Worm (Caenorhabditis elegans) whole organism, midembryonic: ENCODE measurements around the gene F43E2.11.
"Not testable (repeated sequence)": the region's sequence is repeated elsewhere in the genome, so short reads cannot be mapped to it uniquely, and the experiment has no call there.

Experiments used
- T22C8.4 ChIP-seq: fragments of 200-800 bp; sonication (Bioruptor generic); IDR thresholded peaks from 2 replicates; pipeline ENCODE4 v1.3.6; 2022; ENCODE audit warnings: missing genetic modification characterization, missing compliant biosample characterization
- cog-1 ChIP-seq: sonication (generic microtip); optimal IDR thresholded peaks from 2 replicates; lab custom pipeline; 2016; ENCODE audit warnings: missing genetic modification characterization, missing compliant biosample characterization
- flt-1 ChIP-seq: fragments of 200-800 bp; sonication (Bioruptor generic); IDR thresholded peaks from 2 replicates; pipeline ENCODE4 v1.3.6; 2022; ENCODE audit warnings: missing genetic modification characterization, missing compliant biosample characterization
- klf-2 ChIP-seq: fragments of 200-800 bp; sonication (Bioruptor generic); conservative IDR thresholded peaks from 2 replicates; pipeline ENCODE4 v1.3.6; 2022; ENCODE audit warnings: missing genetic modification reagents, missing genetic modification characterization, missing compliant biosample characterization
- med-1 ChIP-seq: sonication (generic microtip); optimal IDR thresholded peaks from 2 replicates; lab custom pipeline; 2017; ENCODE audit warnings: missing genetic modification characterization, mild to moderate bottlenecking, missing compliant biosample characterization, antibody characterized with exemption, missing genetic modification reagents; ENCODE audit not compliant: insufficient read depth
- ref-1 ChIP-seq: fragments of 200-800 bp; sonication (Bioruptor generic); conservative IDR thresholded peaks from 2 replicates; pipeline ENCODE4 v1.3.6; 2022; ENCODE audit warnings: missing genetic modification reagents, missing genetic modification characterization, missing compliant biosample characterization
- tab-1 ChIP-seq: fragments of 200-800 bp; sonication (Bioruptor generic); IDR thresholded peaks from 2 replicates; pipeline ENCODE4 v1.3.6; 2022; ENCODE audit warnings: missing genetic modification characterization, missing compliant biosample characterization
- ztf-23 ChIP-seq: fragments of 200-800 bp; sonication (Bioruptor generic); IDR thresholded peaks from 2 replicates; pipeline ENCODE4 v1.3.6; 2022; ENCODE audit warnings: missing genetic modification reagents, missing genetic modification characterization, missing compliant biosample characterization
- ztf-29 ChIP-seq: fragments of 200-800 bp; sonication (Bioruptor generic); IDR thresholded peaks from 2 replicates; pipeline ENCODE4 v1.3.6; 2022; ENCODE audit warnings: missing genetic modification reagents, missing genetic modification characterization, missing compliant biosample characterization

The F43E2.11 gene

ce11 chrII:7370195-7370594 lies at the start of gene F43E2.11:
F43E2.11 (minus strand) TSS chrII:7370295.
- TF ChIP-seq flt-1; ztf-23 (GFP tag; lab: Robert Waterston, UW); T22C8.4: not testable (repeated sequence)

- TF ChIP-seq ztf-23 (GFP tag; lab: Robert Waterston, UW) = no peak
- TF ChIP-seq ztf-29 (GFP tag; lab: Robert Waterston, UW) = no peak
- TF ChIP-seq cog-1 (tag; lab: Kevin White, UChicago) = no peak
- TF ChIP-seq klf-2 = no peak
- no peak for TF ChIP-seq tab-1 (GFP tag; lab: Robert Waterston, UW)
- no peak for TF ChIP-seq flt-1
- no peak for TF ChIP-seq T22C8.4
- TF ChIP-seq med-1 = no peak
- TF ChIP-seq ref-1 (GFP tag; lab: Robert Waterston, UW) = no peak
Measured at ce11 chrII:7419563-7419962, 49.5 kb upstream of the F43E2.11 start.

ce11 chrII:7413764-7414163 lies 43.7 kb upstream of the F43E2.11 start:
- TF ChIP-seq flt-1 = no peak

ce11 chrII:7413275-7413674 lies 43.2 kb upstream of the F43E2.11 start:
- TF ChIP-seq T22C8.4 (no peak), klf-2 (no peak)

ce11 chrII:7411930-7412329 lies 41.8 kb upstream of the F43E2.11 start, which contains the start of gene K02A2.5:
K02A2.5 (minus strand) TSS chrII:7412030.
- no peak for TF ChIP-seq tab-1 (GFP tag; lab: Robert Waterston, UW)

- TF ChIP-seq klf-2 (no peak), ref-1 (GFP tag; lab: Robert Waterston, UW) (no peak)
Measured at ce11 chrII:7408192-7408591, 38.1 kb upstream of the F43E2.11 start, which contains the start of gene srd-55. srd-55 (plus strand) TSS chrII:7408492.

ce11 chrII:7406438-7406837 lies 36.3 kb upstream of the F43E2.11 start:
- TF ChIP-seq tab-1 (GFP tag; lab: Robert Waterston, UW) = no peak
- TF ChIP-seq T22C8.4 = no peak
- no peak for TF ChIP-seq ztf-29 (GFP tag; lab: Robert Waterston, UW)
- TF ChIP-seq flt-1 = no peak
- no peak for TF ChIP-seq klf-2
- TF ChIP-seq cog-1 (tag; lab: Kevin White, UChicago) = no peak
- no peak for TF ChIP-seq ztf-23 (GFP tag; lab: Robert Waterston, UW)
- TF ChIP-seq med-1 = no peak
- no peak for TF ChIP-seq ref-1 (GFP tag; lab: Robert Waterston, UW)

ce11 chrII:7405262-7405661 lies 35.2 kb upstream of the F43E2.11 start:
- TF ChIP-seq flt-1 (no peak), T22C8.4 (no peak), ztf-29 (GFP tag; lab: Robert Waterston, UW) (no peak), cog-1 (tag; lab: Kevin White, UChicago) (no peak), ref-1 (GFP tag; lab: Robert Waterston, UW) (no peak), ztf-23 (GFP tag; lab: Robert Waterston, UW) (no peak), klf-2 (no peak), med-1 (no peak), tab-1 (GFP tag; lab: Robert Waterston, UW) (no peak)

- no peak for TF ChIP-seq ztf-29 (GFP tag; lab: Robert Waterston, UW)
- no peak for TF ChIP-seq ztf-23 (GFP tag; lab: Robert Waterston, UW)
- TF ChIP-seq tab-1 (GFP tag; lab: Robert Waterston, UW) = no peak
- no peak for TF ChIP-seq flt-1
- no peak for TF ChIP-seq klf-2
- no peak for TF ChIP-seq ref-1 (GFP tag; lab: Robert Waterston, UW)
- no peak for TF ChIP-seq med-1
- no peak for TF ChIP-seq T22C8.4
- TF ChIP-seq cog-1 (tag; lab: Kevin White, UChicago) = no peak
Measured at ce11 chrII:7404001-7404400, 33.9 kb upstream of the F43E2.11 start.

ce11 chrII:7402625-7403024 lies 32.5 kb upstream of the F43E2.11 start, which contains the start of gene nas-7:
nas-7 (minus strand) TSS chrII:7402725.
- no peak for TF ChIP-seq klf-2
- no peak for TF ChIP-seq tab-1 (GFP tag; lab: Robert Waterston, UW)

ce11 chrII:7398712-7399111 lies 28.6 kb upstream of the F43E2.11 start, which contains the start of gene C07D10.1:
C07D10.1 (plus strand) TSS chrII:7399012.
- no peak for TF ChIP-seq ztf-29 (GFP tag; lab: Robert Waterston, UW)
- TF ChIP-seq med-1 = no peak
- no peak for TF ChIP-seq flt-1
- no peak for TF ChIP-seq cog-1 (tag; lab: Kevin White, UChicago)
- TF ChIP-seq klf-2 = no peak
- no peak for TF ChIP-seq T22C8.4
- no peak for TF ChIP-seq ref-1 (GFP tag; lab: Robert Waterston, UW)
- no peak for TF ChIP-seq tab-1 (GFP tag; lab: Robert Waterston, UW)
- TF ChIP-seq ztf-23 (GFP tag; lab: Robert Waterston, UW) = no peak

- TF ChIP-seq ref-1 (GFP tag; lab: Robert Waterston, UW) (no peak), med-1 (no peak), ztf-29 (GFP tag; lab: Robert Waterston, UW) (no peak), T22C8.4 (no peak), cog-1 (tag; lab: Kevin White, UChicago) (no peak), ztf-23 (GFP tag; lab: Robert Waterston, UW) (no peak), flt-1 (no peak), klf-2 (no peak), tab-1 (GFP tag; lab: Robert Waterston, UW) (no peak)
Measured at ce11 chrII:7397273-7397840, 27.3 kb upstream of the F43E2.11 start.
